Worm (Caenorhabditis elegans) whole organism, L2 larva: Measurements from ENCODE around the gene dli-1.

Experiments used
- C34F6.9 ChIP-seq: fragments of 150-350 bp; optimal IDR thresholded peaks from 2 replicates; lab custom pipeline; 2014; ENCODE audit warnings: missing biosample characterization, missing genetic modification characterization
- F13H6.1 ChIP-seq: sonication (generic microtip); optimal IDR thresholded peaks from 2 replicates; lab custom pipeline; 2016; ENCODE audit warnings: missing genetic modification characterization, missing compliant biosample characterization
- R02D3.7 ChIP-seq: fragments of 150-350 bp; optimal IDR thresholded peaks from 2 replicates; lab custom pipeline; 2014; ENCODE audit warnings: missing biosample characterization, missing genetic modification characterization
- Y55F3AM.14 ChIP-seq: fragments of 200-800 bp; sonication (Bioruptor generic); optimal IDR thresholded peaks from 2 replicates; lab custom pipeline; 2018; ENCODE audit warnings: mild to moderate bottlenecking, missing genetic modification characterization, missing compliant biosample characterization
- alr-1 ChIP-seq: fragments of 150-350 bp; optimal IDR thresholded peaks from 2 replicates; lab custom pipeline; 2014; ENCODE audit warnings: missing biosample characterization, missing genetic modification characterization
- aly-2 ChIP-seq: fragments of 150-350 bp; optimal IDR thresholded peaks from 2 replicates; lab custom pipeline; 2014; ENCODE audit warnings: missing biosample characterization, missing genetic modification characterization
- ama-1 ChIP-seq: fragments of 150-350 bp; optimal IDR thresholded peaks from 2 replicates; lab custom pipeline; 2018; ENCODE audit warnings: inconsistent platforms
- blmp-1 ChIP-seq: sonication (generic microtip); optimal IDR thresholded peaks from 2 replicates; lab custom pipeline; 2017; ENCODE audit warnings: missing genetic modification characterization, mild to moderate bottlenecking, missing compliant biosample characterization, antibody characterized with exemption, moderate library complexity; ENCODE audit not compliant: insufficient read depth
- crh-2 ChIP-seq: sonication (generic microtip); optimal IDR thresholded peaks from 2 replicates; lab custom pipeline; 2017; ENCODE audit warnings: missing biosample characterization, missing genetic modification characterization
- elt-3 ChIP-seq: sonication (generic microtip); optimal IDR thresholded peaks from 2 replicates; lab custom pipeline; 2017; ENCODE audit warnings: missing biosample characterization, missing genetic modification characterization
- fos-1 ChIP-seq: fragments of 150-350 bp; optimal IDR thresholded peaks from 2 replicates; lab custom pipeline; 2014; ENCODE audit warnings: missing biosample characterization, missing genetic modification characterization
- gmeb-1 ChIP-seq: fragments of 150-350 bp; optimal IDR thresholded peaks from 2 replicates; lab custom pipeline; 2014; ENCODE audit warnings: missing biosample characterization, missing genetic modification characterization
- lin-11 ChIP-seq: fragments of 150-350 bp; sonication (generic microtip); optimal IDR thresholded peaks from 2 replicates; lab custom pipeline; 2014; ENCODE audit warnings: missing biosample characterization, missing genetic modification characterization, inconsistent platforms, mixed read lengths
- lin-13 ChIP-seq: fragments of 150-350 bp; optimal IDR thresholded peaks from 2 replicates; lab custom pipeline; 2014; ENCODE audit warnings: missing biosample characterization, missing genetic modification reagents, missing genetic modification characterization
- lin-39 ChIP-seq: fragments of 150-350 bp; optimal IDR thresholded peaks from 2 replicates; lab custom pipeline; 2014; ENCODE audit warnings: missing biosample characterization, missing genetic modification reagents, missing genetic modification characterization
- mdl-1 ChIP-seq, 2 experiments: fragments of 150-350 bp in 1 of 2; sonication (generic microtip) in 1 of 2; optimal IDR thresholded peaks; 2 replicates each; lab custom pipeline; 2017; ENCODE audit warnings: missing biosample characterization in 2 of 2, missing genetic modification characterization in 2 of 2
- nhr-10 ChIP-seq: sonication (generic microtip); optimal IDR thresholded peaks from 2 replicates; lab custom pipeline; 2017; ENCODE audit warnings: missing biosample characterization, missing genetic modification characterization
- nhr-11 ChIP-seq: fragments of 150-350 bp; optimal IDR thresholded peaks from 2 replicates; lab custom pipeline; 2014; ENCODE audit warnings: missing biosample characterization, missing genetic modification characterization
- nhr-12 ChIP-seq: fragments of 150-350 bp; optimal IDR thresholded peaks from 2 replicates; lab custom pipeline; 2014; ENCODE audit warnings: missing biosample characterization, missing genetic modification characterization
- nhr-129 ChIP-seq: fragments of 150-350 bp; optimal IDR thresholded peaks from 2 replicates; lab custom pipeline; 2014; ENCODE audit warnings: missing biosample characterization, missing genetic modification characterization
- nhr-21 ChIP-seq: fragments of 150-350 bp; optimal IDR thresholded peaks from 2 replicates; lab custom pipeline; 2014; ENCODE audit warnings: missing biosample characterization, missing genetic modification characterization
- nhr-237 ChIP-seq: fragments of 150-350 bp; optimal IDR thresholded peaks from 2 replicates; lab custom pipeline; 2014; ENCODE audit warnings: missing biosample characterization, missing genetic modification characterization
- nhr-25 ChIP-seq: fragments of 150-350 bp; sonication (generic microtip); optimal IDR thresholded peaks from 3 replicates; lab custom pipeline; 2014; ENCODE audit warnings: missing biosample characterization, missing genetic modification characterization
- nhr-77 ChIP-seq: fragments of 150-350 bp; optimal IDR thresholded peaks from 2 replicates; lab custom pipeline; 2014; ENCODE audit warnings: missing biosample characterization, missing genetic modification characterization
- peb-1 ChIP-seq: fragments of 150-350 bp; optimal IDR thresholded peaks from 2 replicates; lab custom pipeline; 2014; ENCODE audit warnings: missing biosample characterization, missing genetic modification characterization
- sem-4 ChIP-seq: fragments of 150-350 bp; optimal IDR thresholded peaks from 2 replicates; lab custom pipeline; 2014; ENCODE audit warnings: missing biosample characterization, missing genetic modification reagents, missing genetic modification characterization
- skn-1 ChIP-seq: sonication (generic microtip); optimal IDR thresholded peaks from 2 replicates; lab custom pipeline; 2017; ENCODE audit warnings: missing biosample characterization, missing genetic modification characterization
- sma-3 ChIP-seq: sonication (generic microtip); optimal IDR thresholded peaks from 2 replicates; lab custom pipeline; 2016; ENCODE audit warnings: missing genetic modification reagents, missing genetic modification characterization, missing compliant biosample characterization
- sma-9 ChIP-seq, 2 experiments: fragments of 150-350 bp in 1 of 2; sonication (generic microtip) in 1 of 2; optimal IDR thresholded peaks; 2 replicates each; lab custom pipeline; 2014 to 2016; ENCODE audit warnings: missing genetic modification characterization in 2 of 2, mild to moderate bottlenecking in 1 of 2, missing biosample characterization in 1 of 2, missing compliant biosample characterization in 1 of 2, missing genetic modification reagents in 1 of 2, moderate library complexity in 1 of 2
- snpc-4 ChIP-seq: fragments of 150-350 bp; optimal IDR thresholded peaks from 2 replicates; lab custom pipeline; 2014; ENCODE audit warnings: missing biosample characterization, missing genetic modification characterization
- unc-39 ChIP-seq: fragments of 150-350 bp; optimal IDR thresholded peaks from 2 replicates; lab custom pipeline; 2014; ENCODE audit warnings: missing biosample characterization, missing genetic modification characterization
- unc-55 ChIP-seq: fragments of 150-350 bp; sonication (generic microtip); optimal IDR thresholded peaks from 3 replicates; lab custom pipeline; 2014; ENCODE audit warnings: missing biosample characterization, missing genetic modification reagents, missing genetic modification characterization
- unc-62 ChIP-seq: fragments of 150-350 bp; optimal IDR thresholded peaks from 2 replicates; lab custom pipeline; 2014; ENCODE audit warnings: missing biosample characterization, missing genetic modification reagents, missing genetic modification characterization
- zag-1 ChIP-seq: fragments of 150-350 bp; optimal IDR thresholded peaks from 2 replicates; lab custom pipeline; 2014; ENCODE audit warnings: missing biosample characterization, missing genetic modification characterization
- ztf-1 ChIP-seq: fragments of 200-800 bp; sonication (Bioruptor generic); conservative IDR thresholded peaks from 2 replicates; pipeline ENCODE4 v1.3.6; 2022; ENCODE audit warnings: missing genetic modification characterization, missing compliant biosample characterization
- ztf-11 ChIP-seq: sonication (generic microtip); optimal IDR thresholded peaks from 2 replicates; lab custom pipeline; 2017; ENCODE audit warnings: missing biosample characterization, missing genetic modification characterization

The dli-1 gene

ce11 chrIV:13077694-13078093 lies 20.9 kb downstream of the dli-1 start:
- TF ChIP-seq ama-1 (lab: Kevin White, UChicago), result no peak
- peak; percentile 72 for TF ChIP-seq blmp-1 (tag; lab: Kevin White, UChicago)
- TF ChIP-seq unc-62 (GFP tag; lab: Kevin White, UChicago), result no peak
- peak; percentile 87 for TF ChIP-seq sma-9 (GFP tag; optimal IDR thresholded peaks at IDR 0.05; lab: Kevin White, UChicago)
- TF ChIP-seq sma-9 (tag; optimal IDR thresholded peaks at IDR 0.05; lab: Kevin White, UChicago), result no peak
- TF ChIP-seq nhr-77 (tag; lab: Kevin White, UChicago), result no peak
- no peak for TF ChIP-seq F13H6.1 (tag; lab: Kevin White, UChicago)
- TF ChIP-seq sma-3 (GFP tag; lab: Kevin White, UChicago), result peak; percentile 49
- peak; percentile 76 for TF ChIP-seq nhr-25 (tag; lab: Kevin White, UChicago)
- TF ChIP-seq mdl-1 (tag; optimal IDR thresholded peaks at IDR 0.05; lab: Kevin White, UChicago), result peak in 1 of 2 experiments; percentile 29
- TF ChIP-seq nhr-21 (tag; lab: Kevin White, UChicago), result peak; percentile 86
- peak; percentile 55 for TF ChIP-seq nhr-129

- TF ChIP-seq nhr-10 (tag; lab: Kevin White, UChicago) (no peak), ztf-1 (GFP tag; lab: Robert Waterston, UW) (no peak), unc-62 (GFP tag; lab: Kevin White, UChicago) (no peak), ztf-11 (tag; lab: Kevin White, UChicago) (no peak), fos-1 (no peak), nhr-77 (tag; lab: Kevin White, UChicago) (no peak), nhr-25 (tag; lab: Kevin White, UChicago) (no peak), F13H6.1 (tag; lab: Kevin White, UChicago) (no peak), lin-11 (tag; lab: Kevin White, UChicago) (no peak), nhr-21 (tag; lab: Kevin White, UChicago) (no peak), unc-55 (no peak), peb-1 (no peak), unc-39 (tag; lab: Kevin White, UChicago) (no peak), R02D3.7 (tag; lab: Kevin White, UChicago) (no peak), Y55F3AM.14 (no peak), nhr-12 (tag; lab: Kevin White, UChicago) (no peak), ama-1 (lab: Kevin White, UChicago) (no peak)
Measured at ce11 chrIV:13076620-13077019, 22.0 kb downstream of the dli-1 start, which contains the start of gene C39E9.7. Gene C39E9.7, minus strand, starts transcription at chrIV:13076720.

DNA sequence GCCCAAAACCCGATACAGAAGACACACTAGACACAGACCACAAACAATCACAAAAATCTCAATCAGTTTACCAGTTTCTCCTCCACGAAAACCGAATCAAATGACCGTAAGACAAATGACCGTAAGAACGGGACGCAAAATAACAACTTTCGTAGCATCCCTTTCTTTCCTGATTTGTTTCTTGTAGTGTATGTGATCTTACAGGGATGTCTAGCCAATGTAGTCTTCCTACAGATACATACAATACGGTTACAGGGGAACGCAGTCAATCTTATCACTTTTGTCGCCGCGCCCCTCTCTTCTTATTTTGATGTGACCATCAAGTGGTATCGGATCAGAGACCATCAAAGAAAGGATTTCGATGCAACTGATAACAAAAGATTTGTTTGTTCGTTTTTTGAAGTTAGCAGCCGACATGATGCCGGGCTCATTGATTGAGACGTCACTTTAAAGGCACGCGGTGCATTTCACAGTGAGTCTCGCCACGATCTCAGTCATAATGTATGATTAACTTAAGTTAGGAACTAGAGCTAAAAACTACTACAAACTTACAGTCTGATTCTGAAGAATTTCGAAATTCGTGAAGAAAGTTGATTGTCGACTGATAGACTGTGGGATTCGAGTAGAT lies 22.9 kb downstream of the dli-1 start:
- TF ChIP-seq nhr-129 (peak; percentile 80), gmeb-1 (peak; percentile 6), blmp-1 (tag; lab: Kevin White, UChicago) (peak; percentile 33), sma-9 (GFP tag; optimal IDR thresholded peaks at IDR 0.05; lab: Kevin White, UChicago) (peak; percentile 78), sma-9 (tag; optimal IDR thresholded peaks at IDR 0.05; lab: Kevin White, UChicago) (no peak), elt-3 (tag; lab: Kevin White, UChicago) (no peak), C34F6.9 (tag; lab: Kevin White, UChicago) (no peak), fos-1 (peak; percentile 30), mdl-1 (tag; optimal IDR thresholded peaks at IDR 0.05; lab: Kevin White, UChicago) (no peak), sem-4 (tag; lab: Kevin White, UChicago) (no peak), nhr-12 (tag; lab: Kevin White, UChicago) (no peak), snpc-4 (tag; lab: Kevin White, UChicago) (no peak), skn-1 (no peak), unc-62 (GFP tag; lab: Kevin White, UChicago) (no peak), F13H6.1 (tag; lab: Kevin White, UChicago) (no peak), lin-11 (tag; lab: Kevin White, UChicago) (no peak), ztf-1 (GFP tag; lab: Robert Waterston, UW) (no peak), nhr-21 (tag; lab: Kevin White, UChicago) (peak; percentile 48), ztf-11 (tag; lab: Kevin White, UChicago) (no peak), lin-13 (no peak), aly-2 (tag; lab: Kevin White, UChicago) (no peak), sma-3 (GFP tag; lab: Kevin White, UChicago) (peak; percentile 57), nhr-77 (tag; lab: Kevin White, UChicago) (no peak), nhr-25 (tag; lab: Kevin White, UChicago) (peak; percentile 26), unc-55 (no peak), zag-1 (tag; lab: Kevin White, UChicago) (no peak), peb-1 (no peak), R02D3.7 (tag; lab: Kevin White, UChicago) (no peak), unc-39 (tag; lab: Kevin White, UChicago) (no peak), nhr-237 (tag; lab: Kevin White, UChicago) (no peak), lin-39 (tag; lab: Kevin White, UChicago) (no peak), nhr-11 (tag; lab: Kevin White, UChicago) (no peak), crh-2 (tag; lab: Kevin White, UChicago) (no peak), nhr-10 (tag; lab: Kevin White, UChicago) (no peak), alr-1 (tag; lab: Kevin White, UChicago) (no peak)
- TF ChIP-seq, all 48 proteins: peak for 8
